Worm (Caenorhabditis elegans): ENCODE measurements around the gene ugt-50.

DNA sequence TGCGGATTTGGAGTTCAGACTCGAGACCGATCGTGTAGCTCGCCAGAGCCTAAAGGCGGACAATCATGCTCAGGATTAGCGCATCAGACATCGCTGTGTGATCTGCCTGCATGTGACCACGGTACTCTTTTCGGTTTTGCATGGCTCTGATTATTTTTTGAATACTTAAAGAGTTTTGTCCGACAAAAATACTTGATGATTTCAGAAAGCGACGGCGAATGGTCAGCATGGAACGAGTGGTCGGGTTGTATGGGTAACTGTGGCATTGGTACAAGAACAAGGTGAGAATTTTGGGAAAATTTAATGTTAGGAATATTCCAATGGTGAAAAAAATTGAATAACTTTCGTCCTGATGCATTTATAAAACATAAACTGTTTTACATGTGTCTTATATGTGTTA lies 3.9 kb upstream of the ugt-50 start:
- TF ChIP-seq C06A6.2 (GFP tag; conservative IDR thresholded peaks at IDR 0.05), result no peak
- no peak for TF ChIP-seq ceh-91 (GFP tag; IDR thresholded peaks at IDR 0.05)
- no peak for TF ChIP-seq attf-5 (GFP tag; optimal IDR thresholded peaks at IDR 0.05)
- TF ChIP-seq tbp1 (GFP tag; optimal IDR thresholded peaks at IDR 0.05), result no peak
- TF ChIP-seq tbx-9 (tag; optimal IDR thresholded peaks at IDR 0.05; ENCODE audit: borderline replicate concordance), result no peak
- no peak for TF ChIP-seq nhr-179 (tag; optimal IDR thresholded peaks at IDR 0.05)
- no peak for TF ChIP-seq let-526 (GFP tag; IDR thresholded peaks at IDR 0.05)
- TF ChIP-seq ceh-100 (GFP tag; IDR thresholded peaks at IDR 0.05), result no peak
- no peak for TF ChIP-seq repo-1 (tag; optimal IDR thresholded peaks at IDR 0.05)
- no peak for TF ChIP-seq F33H1.4 (GFP tag; IDR thresholded peaks at IDR 0.05)
- TF ChIP-seq pha-4 (tag; optimal IDR thresholded peaks at IDR 0.05), result no peak
- TF ChIP-seq nhr-90 (tag; optimal IDR thresholded peaks at IDR 0.05), result no peak

Measured in whole organism, young adult.